Worm (Caenorhabditis elegans): Measurements from ENCODE around the gene F36H5.18.

DNA sequence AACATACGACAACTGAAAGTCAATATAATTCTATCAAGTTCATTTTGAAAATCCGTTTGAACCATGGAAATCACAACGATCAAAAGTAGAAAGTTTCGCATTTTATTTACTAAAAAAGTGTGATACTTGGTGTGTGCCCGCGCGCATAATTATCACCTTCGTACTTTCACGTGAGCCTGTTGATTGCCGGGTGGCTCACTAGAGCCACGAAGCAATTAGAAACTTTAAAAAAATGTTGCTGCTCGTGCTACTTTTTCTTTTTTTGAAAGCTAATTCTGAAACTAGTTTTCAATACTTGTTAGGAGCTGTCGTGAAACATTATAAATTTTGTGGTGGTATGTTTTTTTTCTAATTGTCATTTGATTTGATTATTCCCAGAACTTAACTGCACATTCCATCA lies 20.9 kb upstream of the F36H5.18 start, which contains the start of the genes irld-9 and irld-33:
- TF ChIP-seq W03F9.2 (tag; optimal IDR thresholded peaks at IDR 0.05): no peak
- no peak for TF ChIP-seq him-1 (tag; optimal IDR thresholded peaks at IDR 0.05)
